Worm (Caenorhabditis elegans): ENCODE results near the gene srx-86.
A peak's percentile ranks its signal among the peaks of the same experiment; 100 is the strongest.

srx-86 gene

ce11 chrV:11572803-11573490 lies 10.2 kb downstream of the srx-86 start, which contains the start of the genes H12C20.7 and nhr-68 (continued):
- TF ChIP-seq zip-4 (GFP tag; optimal IDR thresholded peaks at IDR 0.05), result peak; percentile 51
- peak; percentile 92 for TF ChIP-seq C16A3.4 (tag; optimal IDR thresholded peaks at IDR 0.05)
- TF ChIP-seq Y116A8C.19 (tag; optimal IDR thresholded peaks at IDR 0.05; ENCODE audit: borderline replicate concordance), result no peak
- no peak for TF ChIP-seq ces-1 (GFP tag; optimal IDR thresholded peaks at IDR 0.05)
- no peak for TF ChIP-seq mef-2 (tag; optimal IDR thresholded peaks at IDR 0.05)
- no peak for TF ChIP-seq fkh-8 (tag; optimal IDR thresholded peaks at IDR 0.05)
- no peak for TF ChIP-seq ztf-11 (tag; optimal IDR thresholded peaks at IDR 0.05)
- TF ChIP-seq egl-27 (tag; optimal IDR thresholded peaks at IDR 0.05), result peak; percentile 38 to 68
- TF ChIP-seq snpc-4 (tag; optimal IDR thresholded peaks at IDR 0.05), result no peak
- TF ChIP-seq nhr-85 (tag), result peak; percentile 99
- no peak for TF ChIP-seq ets-5 (GFP tag; IDR thresholded peaks at IDR 0.05)
- TF ChIP-seq ceh-90 (tag; optimal IDR thresholded peaks at IDR 0.05), result no peak
- peak; percentile 74 for TF ChIP-seq xbp-1 (tag; optimal IDR thresholded peaks at IDR 0.05)
- no peak for TF ChIP-seq aly-2 (tag; optimal IDR thresholded peaks at IDR 0.05)
- TF ChIP-seq zag-1 (tag; optimal IDR thresholded peaks at IDR 0.05), result no peak
- TF ChIP-seq alr-1 (tag; optimal IDR thresholded peaks at IDR 0.05; ENCODE audit: borderline replicate concordance), result no peak
- TF ChIP-seq sptf-1 (tag; optimal IDR thresholded peaks at IDR 0.05), result no peak
- peak; percentile 96 for TF ChIP-seq snu-23 (GFP tag; optimal IDR thresholded peaks at IDR 0.05)
- TF ChIP-seq isw-1 (GFP tag; IDR thresholded peaks at IDR 0.05), result no peak
- peak; percentile 97 for TF ChIP-seq lin-14 (GFP tag; optimal IDR thresholded peaks at IDR 0.05)
- peak; percentile 82 for TF ChIP-seq grh-1 (GFP tag; IDR thresholded peaks at IDR 0.05)
- TF ChIP-seq ceh-63 (GFP tag; optimal IDR thresholded peaks at IDR 0.05), result no peak
- no peak for TF ChIP-seq fkh-10 (GFP tag; optimal IDR thresholded peaks at IDR 0.05)
- TF ChIP-seq nhr-19 (GFP tag; conservative IDR thresholded peaks at IDR 0.05), result peak; percentile 90
- TF ChIP-seq nhr-84 (tag; optimal IDR thresholded peaks at IDR 0.05), result no peak
- TF ChIP-seq nhr-237 (tag; optimal IDR thresholded peaks at IDR 0.05), result no peak
- TF ChIP-seq aha-1 (tag; optimal IDR thresholded peaks at IDR 0.05), result no peak
- no peak for TF ChIP-seq lin-15B (tag; optimal IDR thresholded peaks at IDR 0.05)
- peak; percentile 55 for TF ChIP-seq irx-1 (tag; optimal IDR thresholded peaks at IDR 0.05)
- no peak for TF ChIP-seq F16B12.6 (tag; optimal IDR thresholded peaks at IDR 0.05)
- peak; percentile 59 for TF ChIP-seq lin-39 (tag; optimal IDR thresholded peaks at IDR 0.05)
- TF ChIP-seq lin-13 (GFP tag; optimal IDR thresholded peaks at IDR 0.05), result peak; percentile 48
- no peak for TF ChIP-seq nhr-28 (tag; optimal IDR thresholded peaks at IDR 0.05)
- peak; percentile 85 for TF ChIP-seq nhr-47 (tag; optimal IDR thresholded peaks at IDR 0.05)

ce11 chrV:11574563-11574962 lies 11.8 kb downstream of the srx-86 start:
- no peak for TF ChIP-seq Y116A8C.19 (tag; optimal IDR thresholded peaks at IDR 0.05; ENCODE audit: borderline replicate concordance)
- peak in 1 of 2 experiments; percentile 51 for TF ChIP-seq lsy-2 (tag; optimal IDR thresholded peaks at IDR 0.05)

ce11 chrV:11580826-11581225 lies 18.1 kb downstream of the srx-86 start, which contains the start of gene srx-90:
Gene srx-90, plus strand, starts transcription at chrV:11581126.
- TF ChIP-seq nhr-28 (tag; optimal IDR thresholded peaks at IDR 0.05) (no peak), xbp-1 (tag; optimal IDR thresholded peaks at IDR 0.05) (no peak), efl-1 (optimal IDR thresholded peaks at IDR 0.05) (no peak), efl-1 (GFP tag; optimal IDR thresholded peaks at IDR 0.05 in 1 of 2) (no peak), unc-86 (tag; optimal IDR thresholded peaks at IDR 0.05) (no peak), tlp-1 (tag; optimal IDR thresholded peaks at IDR 0.05) (no peak), ceh-63 (GFP tag; optimal IDR thresholded peaks at IDR 0.05) (no peak), elt-2 (tag; optimal IDR thresholded peaks at IDR 0.05) (no peak), alr-1 (tag; optimal IDR thresholded peaks at IDR 0.05; ENCODE audit: borderline replicate concordance) (no peak)

Data from whole organism, L1 larva.